Worm (Caenorhabditis elegans) whole organism, midembryonic: Measurements from ENCODE around the gene F38A1.15.

Experiments
- T22C8.4 ChIP-seq: fragments of 200-800 bp; sonication (Bioruptor generic); IDR thresholded peaks from 2 replicates; pipeline ENCODE4 v1.3.6; 2022; ENCODE audit warnings: missing genetic modification characterization, missing compliant biosample characterization
- cog-1 ChIP-seq: sonication (generic microtip); optimal IDR thresholded peaks from 2 replicates; lab custom pipeline; 2016; ENCODE audit warnings: missing genetic modification characterization, missing compliant biosample characterization
- flt-1 ChIP-seq: fragments of 200-800 bp; sonication (Bioruptor generic); IDR thresholded peaks from 2 replicates; pipeline ENCODE4 v1.3.6; 2022; ENCODE audit warnings: missing genetic modification characterization, missing compliant biosample characterization
- med-1 ChIP-seq: sonication (generic microtip); optimal IDR thresholded peaks from 2 replicates; lab custom pipeline; 2017; ENCODE audit warnings: missing genetic modification characterization, mild to moderate bottlenecking, missing compliant biosample characterization, antibody characterized with exemption, missing genetic modification reagents; ENCODE audit not compliant: insufficient read depth
- ref-1 ChIP-seq: fragments of 200-800 bp; sonication (Bioruptor generic); conservative IDR thresholded peaks from 2 replicates; pipeline ENCODE4 v1.3.6; 2022; ENCODE audit warnings: missing genetic modification reagents, missing genetic modification characterization, missing compliant biosample characterization
- ztf-23 ChIP-seq: fragments of 200-800 bp; sonication (Bioruptor generic); IDR thresholded peaks from 2 replicates; pipeline ENCODE4 v1.3.6; 2022; ENCODE audit warnings: missing genetic modification reagents, missing genetic modification characterization, missing compliant biosample characterization

- no peak for TF ChIP-seq flt-1 (GFP tag; lab: Robert Waterston, UW)
- TF ChIP-seq ztf-23 (GFP tag; lab: Robert Waterston, UW), result no peak
- TF ChIP-seq ref-1 (GFP tag; lab: Robert Waterston, UW), result no peak
- TF ChIP-seq cog-1 (tag; lab: Kevin White, UChicago), result no peak
- no peak for TF ChIP-seq T22C8.4 (GFP tag; lab: Robert Waterston, UW)
- no peak for TF ChIP-seq med-1 (GFP tag; lab: Kevin White, UChicago)
Measured at ce11 chrIV:1216290-1216689, 26.9 kb downstream of the F38A1.15 start, which contains the start of gene W09G12.9.
